Worm (Caenorhabditis elegans): ENCODE results near the gene unc-26.
A peak's percentile ranks its signal among the peaks of the same experiment; 100 is the strongest.

DNA sequence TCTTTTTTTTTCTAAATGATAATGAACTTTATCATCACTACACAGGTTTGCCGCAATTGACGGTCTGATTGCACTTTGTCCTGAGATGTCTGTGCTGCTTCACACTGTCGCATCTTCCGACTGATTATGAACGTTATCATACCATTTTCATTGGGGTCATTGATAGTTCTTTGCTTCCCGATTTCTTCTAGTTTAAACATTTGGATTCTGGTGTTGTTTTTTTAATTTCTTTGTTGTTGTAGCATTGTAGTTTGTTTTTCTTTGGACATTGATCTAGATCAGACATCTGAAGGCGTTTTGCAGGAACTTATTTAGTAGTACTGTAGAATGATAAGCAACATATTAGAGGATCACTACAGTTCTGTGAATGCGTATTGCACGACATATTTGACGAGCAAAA is 46.5 kb upstream of the unc-26 start:
- TF ChIP-seq ama-1 (optimal IDR thresholded peaks at IDR 0.05) (no peak), ama-1 (GFP tag; optimal IDR thresholded peaks at IDR 0.05) (no peak), attf-5 (GFP tag; optimal IDR thresholded peaks at IDR 0.05) (peak; percentile 25), snpc-1.3 (tag; optimal IDR thresholded peaks at IDR 0.05; ENCODE audit: insufficient read depth) (peak; percentile 3), tlf-1 (GFP tag; optimal IDR thresholded peaks at IDR 0.05) (peak; percentile 83), ztf-3 (GFP tag; optimal IDR thresholded peaks at IDR 0.05) (peak; percentile 30)
